Fruit fly (Drosophila melanogaster) whole organism, embryonic: ENCODE measurements around the gene CG2889.

Source experiments
- Abd-B ChIP-seq: fragments of 200-800 bp; sonication (Bioruptor generic); optimal IDR thresholded peaks from 2 replicates; lab custom pipeline; 2018; ENCODE audit warnings: missing biosample characterization, mild to moderate bottlenecking, missing genetic modification characterization, moderate library complexity
- Ada2b ChIP-seq: fragments of 200-800 bp; sonication (Bioruptor generic); IDR thresholded peaks from 2 replicates; pipeline ENCODE4 v1.3.6; 2022; ENCODE audit warnings: missing biosample characterization, missing genetic modification characterization
- Adf1 ChIP-seq: fragments of 200-800 bp; sonication (Bioruptor generic); IDR thresholded peaks from 2 replicates; pipeline ENCODE4 v1.3.6; 2022; ENCODE audit warnings: missing biosample characterization, missing genetic modification characterization
- Awh ChIP-seq: fragments of 200-800 bp; sonication (Bioruptor generic); IDR thresholded peaks from 2 replicates; pipeline ENCODE4, ENCODE4 v1.3.6; 2022; ENCODE audit warnings: missing biosample characterization, missing genetic modification characterization
- CG10274 ChIP-seq: fragments of 200-800 bp; sonication (Bioruptor generic); optimal IDR thresholded peaks from 3 replicates; lab custom pipeline; 2017; ENCODE audit warnings: missing biosample characterization, mild to moderate bottlenecking, missing genetic modification characterization
- CG10462 ChIP-seq: fragments of 200-800 bp; sonication (Bioruptor generic); optimal IDR thresholded peaks from 2 replicates; lab custom pipeline; 2016; ENCODE audit warnings: missing biosample characterization, missing genetic modification characterization
- CG11696 ChIP-seq: fragments of 200-800 bp; sonication (Bioruptor generic); IDR thresholded peaks from 2 replicates; pipeline ENCODE4 v1.3.6; 2022; ENCODE audit warnings: missing biosample characterization, missing genetic modification characterization
- CG11723 ChIP-seq: fragments of 200-800 bp; sonication (Bioruptor generic); optimal IDR thresholded peaks from 2 replicates; lab custom pipeline; 2017; ENCODE audit warnings: missing biosample characterization, mild to moderate bottlenecking, missing genetic modification characterization
- CG12155 ChIP-seq: fragments of 200-800 bp; sonication (Bioruptor generic); optimal IDR thresholded peaks from 3 replicates; lab custom pipeline; 2016; ENCODE audit warnings: missing biosample characterization, missing genetic modification characterization
- CG12236 ChIP-seq: fragments of 200-800 bp; sonication (Bioruptor generic); optimal IDR thresholded peaks from 2 replicates; lab custom pipeline; 2016; ENCODE audit warnings: missing biosample characterization, missing genetic modification characterization
- CG1602 ChIP-seq: fragments of 200-800 bp; sonication (Bioruptor generic); optimal IDR thresholded peaks from 3 replicates; lab custom pipeline; 2016; ENCODE audit warnings: missing biosample characterization, missing genetic modification characterization
- CG1603 ChIP-seq: fragments of 200-800 bp; sonication (Bioruptor generic); optimal IDR thresholded peaks from 2 replicates; lab custom pipeline; 2019; ENCODE audit warnings: missing biosample characterization, mild to moderate bottlenecking, missing genetic modification characterization, moderate library complexity
- CG16813 ChIP-seq: fragments of 200-800 bp; sonication (Bioruptor generic); IDR thresholded peaks from 3 replicates; pipeline ENCODE4 v1.3.6; 2022; ENCODE audit warnings: missing biosample characterization, missing genetic modification characterization; ENCODE audit not compliant: partially characterized antibody
- CG4617 ChIP-seq: fragments of 200-800 bp; sonication (Bioruptor generic); optimal IDR thresholded peaks from 3 replicates; lab custom pipeline; 2016; ENCODE audit warnings: missing biosample characterization, missing genetic modification characterization, borderline replicate concordance
- CG5180 ChIP-seq: fragments of 200-800 bp; sonication (Bioruptor generic); optimal IDR thresholded peaks from 3 replicates; lab custom pipeline; 2017; ENCODE audit warnings: missing biosample characterization, missing genetic modification characterization, mild to moderate bottlenecking, moderate library complexity, missing genetic modification reagents
- CG7839 ChIP-seq: fragments of 200-800 bp; sonication (Bioruptor generic); optimal IDR thresholded peaks from 3 replicates; lab custom pipeline; 2018; ENCODE audit warnings: missing biosample characterization, mild to moderate bottlenecking, missing genetic modification characterization, moderate library complexity
- CG8290 ChIP-seq, 3 experiments: fragments of 200-800 bp; sonication (Bioruptor generic); optimal IDR thresholded peaks; 2 replicates each; lab custom pipeline; 2016 to 2019; ENCODE audit warnings: missing biosample characterization in 3 of 3, missing genetic modification characterization in 3 of 3, mild to moderate bottlenecking in 2 of 3, moderate library complexity in 1 of 3
- CG9215 ChIP-seq: fragments of 200-800 bp; sonication (Bioruptor generic); IDR thresholded peaks from 2 replicates; pipeline ENCODE4 v1.3.6; 2022; ENCODE audit warnings: missing biosample characterization, missing genetic modification characterization
- CG9797 ChIP-seq: fragments of 200-800 bp; sonication (Bioruptor generic); optimal IDR thresholded peaks from 3 replicates; lab custom pipeline; 2018; ENCODE audit warnings: missing biosample characterization, mild to moderate bottlenecking, missing genetic modification characterization
- CrebB ChIP-seq: fragments of 200-800 bp; sonication (Bioruptor generic); optimal IDR thresholded peaks from 3 replicates; lab custom pipeline; 2018; ENCODE audit warnings: missing biosample characterization, mild to moderate bottlenecking, missing genetic modification characterization
- D ChIP-seq, 2 experiments: fragments of 200-800 bp in 1 of 2; fragments of >200 bp in 1 of 2; sonication (Bioruptor generic) in 1 of 2; optimal IDR thresholded peaks; 2 replicates in 1 of 2; 3 replicates in 1 of 2; lab custom pipeline; 2017; ENCODE audit warnings: mild to moderate bottlenecking in 1 of 2, missing biosample characterization in 1 of 2, missing genetic modification characterization in 1 of 2, missing genetic modification reagents in 1 of 2
- Dek ChIP-seq: fragments of 200-800 bp; sonication (Bioruptor generic); optimal IDR thresholded peaks from 3 replicates; lab custom pipeline; 2019; ENCODE audit warnings: missing biosample characterization, mild to moderate bottlenecking, missing genetic modification characterization, moderate library complexity
- HLH54F ChIP-seq: fragments of 200-800 bp; sonication (Bioruptor generic); optimal IDR thresholded peaks from 3 replicates; lab custom pipeline; 2016; ENCODE audit warnings: missing biosample characterization, missing genetic modification characterization
- Jarid2 ChIP-seq: fragments of 200-800 bp; sonication (Bioruptor generic); optimal IDR thresholded peaks from 3 replicates; lab custom pipeline; 2017; ENCODE audit warnings: mild to moderate bottlenecking, missing biosample characterization, missing genetic modification reagents, missing genetic modification characterization
- Mes4 ChIP-seq: fragments of 200-800 bp; sonication (Bioruptor generic); optimal IDR thresholded peaks from 2 replicates; lab custom pipeline; 2016; ENCODE audit warnings: missing biosample characterization, missing genetic modification characterization
- NFAT ChIP-seq: fragments of 200-800 bp; sonication (Bioruptor generic); IDR thresholded peaks from 2 replicates; pipeline ENCODE4 v1.3.6; 2022; ENCODE audit warnings: missing biosample characterization, missing genetic modification characterization
- Nf-YA ChIP-seq: fragments of 200-800 bp; sonication (Bioruptor generic); IDR thresholded peaks from 2 replicates; pipeline ENCODE4 v1.3.6; 2022; ENCODE audit warnings: missing biosample characterization, missing genetic modification characterization
- Nf-YB ChIP-seq: fragments of 200-800 bp; sonication (Bioruptor generic); optimal IDR thresholded peaks from 3 replicates; lab custom pipeline; 2019; ENCODE audit warnings: missing biosample characterization, mild to moderate bottlenecking, missing genetic modification characterization, moderate library complexity
- Nf-YC ChIP-seq: fragments of 200-800 bp; optimal IDR thresholded peaks from 3 replicates; lab custom pipeline; 2019; ENCODE audit warnings: missing biosample characterization, mild to moderate bottlenecking, missing genetic modification characterization, moderate library complexity
- Oaz ChIP-seq: fragments of 200-800 bp; sonication (Bioruptor generic); IDR thresholded peaks from 2 replicates; pipeline ENCODE4 v1.3.6; 2022; ENCODE audit warnings: missing biosample characterization, missing genetic modification characterization
- TFAM ChIP-seq: fragments of 200-800 bp; sonication (Bioruptor generic); optimal IDR thresholded peaks from 2 replicates; lab custom pipeline; 2017; ENCODE audit warnings: missing biosample characterization, missing genetic modification characterization, inconsistent platforms
- Trl ChIP-seq, 3 experiments: fragments of >200 bp in 2 of 3; fragments of 200-800 bp in 1 of 3; sonication (Bioruptor generic) in 1 of 3; optimal IDR thresholded peaks; 2 replicates in 1 of 3; 3 replicates in 2 of 3; lab custom pipeline; 2016 to 2017; ENCODE audit warnings: missing biosample characterization in 1 of 3, missing genetic modification characterization in 1 of 3
- Xrp1 ChIP-seq: fragments of 200-800 bp; sonication (Bioruptor generic); IDR thresholded peaks from 2 replicates; pipeline ENCODE4 v1.3.6; 2022; ENCODE audit warnings: missing biosample characterization, missing genetic modification characterization
- crol ChIP-seq: fragments of 200-800 bp; sonication (Bioruptor generic); IDR thresholded peaks from 2 replicates; pipeline ENCODE4 v1.3.6; 2022; ENCODE audit warnings: missing biosample characterization, missing genetic modification characterization
- crp ChIP-seq, 2 experiments: fragments of 200-800 bp; sonication (Bioruptor generic); optimal IDR thresholded peaks; 2 replicates in 1 of 2; 3 replicates in 1 of 2; lab custom pipeline; 2017; ENCODE audit warnings: missing biosample characterization in 2 of 2, missing genetic modification characterization in 2 of 2, mild to moderate bottlenecking in 1 of 2, moderate library complexity in 1 of 2
- cwo ChIP-seq: fragments of 200-800 bp; sonication (Bioruptor generic); optimal IDR thresholded peaks from 3 replicates; lab custom pipeline; 2017; ENCODE audit warnings: missing biosample characterization, missing genetic modification characterization, mild to moderate bottlenecking, moderate library complexity, missing genetic modification reagents
- dysf ChIP-seq: fragments of 200-800 bp; sonication (Bioruptor generic); IDR thresholded peaks from 3 replicates; pipeline ENCODE4 v1.3.6; 2022; ENCODE audit warnings: missing biosample characterization, missing genetic modification characterization
- ftz-f1 ChIP-seq: fragments of 200-800 bp; sonication (Bioruptor generic); optimal IDR thresholded peaks from 2 replicates; lab custom pipeline; 2016; ENCODE audit warnings: missing biosample characterization, missing genetic modification characterization
- hth ChIP-seq: fragments of >200 bp; optimal IDR thresholded peaks from 2 replicates; lab custom pipeline; 2017; ENCODE audit warnings: inconsistent platforms
- lilli ChIP-seq: fragments of 200-800 bp; sonication (Bioruptor generic); optimal IDR thresholded peaks from 3 replicates; lab custom pipeline; 2016; ENCODE audit warnings: missing biosample characterization, missing genetic modification characterization
- lov ChIP-seq, 2 experiments: fragments of 200-800 bp in 1 of 2; fragments of >200 bp in 1 of 2; sonication (Bioruptor generic) in 1 of 2; IDR thresholded peaks in 1 of 2; optimal IDR thresholded peaks in 1 of 2; 2 replicates in 1 of 2; 3 replicates in 1 of 2; pipeline versions ENCODE4 v1.3.6 to Lab custom; 2017 to 2022; ENCODE audit warnings: missing biosample characterization in 1 of 2, missing genetic modification characterization in 1 of 2
- odd ChIP-seq: fragments of 200-800 bp; sonication (Bioruptor generic); optimal IDR thresholded peaks from 2 replicates; lab custom pipeline; 2017; ENCODE audit warnings: missing biosample characterization, mild to moderate bottlenecking, missing genetic modification characterization
- otp ChIP-seq: fragments of 200-800 bp; sonication (Bioruptor generic); IDR thresholded peaks from 3 replicates; pipeline ENCODE4, ENCODE4 v1.3.6; 2022; ENCODE audit warnings: missing biosample characterization, missing genetic modification characterization
- repo ChIP-seq: fragments of 200-800 bp; sonication (Bioruptor generic); optimal IDR thresholded peaks from 2 replicates; lab custom pipeline; 2016; ENCODE audit warnings: missing biosample characterization, missing genetic modification characterization
- row ChIP-seq: fragments of 200-800 bp; sonication (Bioruptor generic); IDR thresholded peaks from 3 replicates; pipeline ENCODE4 v1.3.6; 2022; ENCODE audit warnings: missing biosample characterization, missing genetic modification characterization
- stc ChIP-seq: fragments of 200-800 bp; sonication (Bioruptor generic); IDR thresholded peaks from 2 replicates; pipeline ENCODE4 v1.3.6; 2022; ENCODE audit warnings: missing biosample characterization, missing genetic modification characterization
- stwl ChIP-seq: fragments of 200-800 bp; sonication (Bioruptor generic); optimal IDR thresholded peaks from 3 replicates; lab custom pipeline; 2018; ENCODE audit warnings: missing biosample characterization, mild to moderate bottlenecking, missing genetic modification characterization, moderate library complexity
- sug ChIP-seq: fragments of 200-800 bp; optimal IDR thresholded peaks from 2 replicates; lab custom pipeline; 2019; ENCODE audit warnings: missing biosample characterization, mild to moderate bottlenecking, missing genetic modification characterization, moderate library complexity
- toy ChIP-seq: fragments of 200-800 bp; sonication (Bioruptor generic); IDR thresholded peaks from 2 replicates; pipeline ENCODE4 v1.3.6; 2022; ENCODE audit warnings: missing biosample characterization, missing genetic modification characterization
- wor ChIP-seq: fragments of 200-800 bp; sonication (Bioruptor generic); IDR thresholded peaks from 2 replicates; pipeline ENCODE4 v1.3.6; 2022; ENCODE audit warnings: missing biosample characterization, missing genetic modification characterization

The CG2889 gene

dm6 chrX:10473510-10474212 lies at the start of gene CG2889 (continued):
- TF ChIP-seq Abd-B (GFP tag; lab: Kevin White, UChicago) (no peak), lov (optimal IDR thresholded peaks at IDR 0.05; lab: Kevin White, UChicago) (no peak), lov (GFP tag; IDR thresholded peaks at IDR 0.05; lab: Robert Waterston, UW) (0 out of 3 replicates have a peak, but pooled peaks have one; percentile 26), CG11696 (no peak), stc (no peak), Oaz (GFP tag; lab: Robert Waterston, UW) (0 out of 2 replicates have a peak, but pooled peaks have one; percentile 20), Mes4 (GFP tag; lab: Kevin White, UChicago) (no peak), wor (no peak), CG8290 (GFP tag; optimal IDR thresholded peaks at IDR 0.05; lab: Kevin White, UChicago) (peak; percentile 1), CG8290 (tag; optimal IDR thresholded peaks at IDR 0.05; lab: Kevin White, UChicago) (peak in 1 of 2 experiments; percentile 56), Nf-YB (no peak), CG12236 (no peak), otp (GFP tag; lab: Robert Waterston, UW) (0 out of 3 replicates have a peak, but pooled peaks have one; percentile 25), dysf (GFP tag; lab: Robert Waterston, UW) (no peak), sug (tag; lab: Kevin White, UChicago) (no peak), cwo (GFP tag; lab: Kevin White, UChicago) (no peak), repo (GFP tag; lab: Kevin White, UChicago) (no peak), CG12155 (GFP tag; lab: Kevin White, UChicago) (no peak), Trl (optimal IDR thresholded peaks at IDR 0.05; lab: Kevin White, UChicago) (no peak), Trl (GFP tag; optimal IDR thresholded peaks at IDR 0.05; lab: Kevin White, UChicago) (no peak), TFAM (no peak), odd (GFP tag; lab: Kevin White, UChicago) (no peak), Xrp1 (GFP tag; lab: Robert Waterston, UW) (no peak), HLH54F (GFP tag; lab: Kevin White, UChicago) (peak; percentile 17), CG10274 (GFP tag; lab: Kevin White, UChicago) (no peak), CG16813 (GFP tag; lab: Robert Waterston, UW) (peak; percentile 62), CG1603 (tag; lab: Kevin White, UChicago) (no peak), Awh (GFP tag; lab: Robert Waterston, UW) (no peak), Dek (tag; lab: Kevin White, UChicago) (no peak), crol (GFP tag; lab: Robert Waterston, UW) (no peak), Jarid2 (no peak), Ada2b (no peak), CG11723 (no peak), CG9797 (GFP tag; lab: Kevin White, UChicago) (peak; percentile 13), CG5180 (GFP tag; lab: Kevin White, UChicago) (no peak), CG9215 (peak; percentile 41; the same call in 1 of the 2 replicates)
- TF ChIP-seq, all 482 proteins: peak for 116

dm6 chrX:10432712-10433111 lies 41.0 kb upstream of the CG2889 start, which contains the start of gene CG12640:
CG12640 (minus strand) TSS chrX:10432812.
- TF ChIP-seq CG7839, result no peak
- TF ChIP-seq CG10462 (GFP tag; lab: Kevin White, UChicago), result no peak
- no peak for TF ChIP-seq D (optimal IDR thresholded peaks at IDR 0.05; lab: Kevin White, UChicago)
- no peak for TF ChIP-seq D (GFP tag; optimal IDR thresholded peaks at IDR 0.05; lab: Kevin White, UChicago)
- no peak for TF ChIP-seq stwl (tag; lab: Kevin White, UChicago)
- TF ChIP-seq NFAT (GFP tag; lab: Robert Waterston, UW), result no peak
- TF ChIP-seq Adf1, result no peak
- no peak for TF ChIP-seq lilli (GFP tag; lab: Kevin White, UChicago)
- TF ChIP-seq Nf-YC (tag; lab: Kevin White, UChicago), result no peak
- TF ChIP-seq toy (GFP tag; lab: Robert Waterston, UW), result no peak
- no peak for TF ChIP-seq hth (lab: Kevin White, UChicago)
- no peak for TF ChIP-seq Nf-YA
- TF ChIP-seq row (GFP tag; lab: Robert Waterston, UW), result no peak
- TF ChIP-seq CG1602, result no peak
- no peak for TF ChIP-seq CrebB (tag; lab: Kevin White, UChicago)
- TF ChIP-seq CG4617 (GFP tag; lab: Kevin White, UChicago), result no peak
- TF ChIP-seq ftz-f1, result no peak
- no peak for TF ChIP-seq crp (GFP tag; optimal IDR thresholded peaks at IDR 0.05; lab: Kevin White, UChicago)
